Worm (Caenorhabditis elegans) whole organism, early embryonic: ENCODE data around the gene H35B03.2.

Experiments used
- B0310.2 ChIP-seq: sonication (generic microtip); optimal IDR thresholded peaks from 2 replicates; lab custom pipeline; 2016; ENCODE audit warnings: mild to moderate bottlenecking, missing genetic modification characterization, missing compliant biosample characterization
- F13C5.2 ChIP-seq: sonication (generic microtip); optimal IDR thresholded peaks from 2 replicates; lab custom pipeline; 2017; ENCODE audit warnings: mild to moderate bottlenecking, missing genetic modification characterization, inconsistent platforms, missing compliant biosample characterization
- ama-1 ChIP-seq: fragments of 150-350 bp; optimal IDR thresholded peaks from 2 replicates; lab custom pipeline; 2014
- ceh-36 ChIP-seq: sonication (generic microtip); optimal IDR thresholded peaks from 2 replicates; lab custom pipeline; 2016; ENCODE audit warnings: missing genetic modification characterization, inconsistent platforms, missing compliant biosample characterization
- flt-1 ChIP-seq: fragments of 200-800 bp; sonication (Bioruptor generic); IDR thresholded peaks from 2 replicates; pipeline ENCODE4 v1.3.6; 2022; ENCODE audit warnings: missing genetic modification characterization, missing compliant biosample characterization
- hmbx-1 ChIP-seq: sonication (generic microtip); optimal IDR thresholded peaks from 2 replicates; lab custom pipeline; 2016; ENCODE audit warnings: mild to moderate bottlenecking, missing genetic modification characterization, missing compliant biosample characterization
- hmg-4 ChIP-seq: fragments of 200-800 bp; sonication (Bioruptor generic); optimal IDR thresholded peaks from 2 replicates; lab custom pipeline; 2018; ENCODE audit warnings: mild to moderate bottlenecking, missing genetic modification characterization, missing compliant biosample characterization
- hnd-1 ChIP-seq: sonication (generic microtip); optimal IDR thresholded peaks from 2 replicates; lab custom pipeline; 2016; ENCODE audit warnings: missing genetic modification characterization, missing compliant biosample characterization
- pes-1 ChIP-seq: fragments of 200-800 bp; sonication (Bioruptor generic); IDR thresholded peaks from 2 replicates; pipeline ENCODE4 v1.3.6; 2022; ENCODE audit warnings: missing genetic modification reagents, missing genetic modification characterization, missing compliant biosample characterization
- sea-1 ChIP-seq: fragments of 200-800 bp; sonication (Bioruptor generic); conservative IDR thresholded peaks from 2 replicates; pipeline ENCODE4 v1.3.6; 2022; ENCODE audit warnings: missing genetic modification characterization, missing compliant biosample characterization
- tra-4 ChIP-seq: sonication (generic microtip); optimal IDR thresholded peaks from 2 replicates; lab custom pipeline; 2017; ENCODE audit warnings: missing genetic modification characterization, missing compliant biosample characterization

DNA sequence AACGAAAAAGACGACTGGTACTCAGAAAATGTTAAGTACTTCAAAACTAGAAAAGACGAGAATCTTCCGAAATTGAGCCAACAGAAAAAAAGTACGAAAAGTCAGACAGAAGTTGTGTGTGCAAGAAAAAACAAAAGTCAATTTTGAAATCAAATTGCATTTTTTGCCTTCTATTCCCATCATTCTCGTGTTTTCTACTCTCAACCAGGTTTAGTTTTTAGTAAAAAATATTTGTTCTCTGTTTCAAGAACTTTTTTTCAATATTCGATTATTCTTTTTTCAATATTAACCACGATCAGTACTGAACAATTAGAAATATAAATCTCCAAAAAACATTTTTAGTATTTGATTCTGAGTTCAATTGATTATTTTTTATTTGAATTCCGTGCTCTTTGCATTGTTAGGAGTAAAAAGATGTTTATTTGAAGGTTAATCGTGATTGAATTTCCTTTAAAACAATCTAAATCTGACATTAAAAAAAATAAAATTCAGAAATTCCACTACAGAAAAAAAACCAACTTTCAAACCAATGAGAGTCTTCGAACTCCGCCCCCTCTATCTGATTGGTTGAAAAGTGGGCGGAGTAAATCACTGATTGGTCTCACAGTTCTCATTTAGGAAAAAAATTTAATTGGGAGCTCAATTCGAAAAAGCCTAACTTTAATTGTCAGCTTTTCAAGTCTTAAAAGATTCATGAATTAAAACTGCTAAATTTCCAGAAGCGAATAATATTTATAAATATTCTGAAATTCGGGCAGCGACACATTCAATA is 15.9 kb downstream of the H35B03.2 start:
- TF ChIP-seq ama-1 (no peak), sea-1 (GFP tag; lab: Robert Waterston, UW) (no peak), hmbx-1 (tag; lab: Kevin White, UChicago) (no peak), B0310.2 (no peak), tra-4 (no peak), hmg-4 (no peak), F13C5.2 (tag; lab: Kevin White, UChicago) (no peak), hnd-1 (tag; lab: Kevin White, UChicago) (no peak), flt-1 (GFP tag; lab: Robert Waterston, UW) (no peak), pes-1 (GFP tag; lab: Robert Waterston, UW) (no peak), ceh-36 (no peak)
